Worm (Caenorhabditis elegans) whole organism, L3 larva: Measurements from ENCODE around the gene clc-9.
A peak's percentile ranks its signal among the peaks of the same experiment; 100 is the strongest.

Experiments used
- ama-1 ChIP-seq: fragments of 150-350 bp; optimal IDR thresholded peaks from 2 replicates; lab custom pipeline; 2018
- fkh-10 ChIP-seq: sonication (generic microtip); optimal IDR thresholded peaks from 2 replicates; lab custom pipeline; 2017; ENCODE audit warnings: missing biosample characterization, missing genetic modification reagents, missing genetic modification characterization
- fkh-2 ChIP-seq: fragments of 150-350 bp; optimal IDR thresholded peaks from 2 replicates; lab custom pipeline; 2014; ENCODE audit warnings: missing biosample characterization, missing genetic modification reagents, missing genetic modification characterization
- lin-15B ChIP-seq: fragments of 150-350 bp; optimal IDR thresholded peaks from 2 replicates; lab custom pipeline; 2014; ENCODE audit warnings: missing biosample characterization, missing genetic modification characterization
- nhr-11 ChIP-seq: fragments of 150-350 bp; optimal IDR thresholded peaks from 2 replicates; lab custom pipeline; 2014; ENCODE audit warnings: missing biosample characterization, missing genetic modification characterization
- nhr-237 ChIP-seq: fragments of 150-350 bp; optimal IDR thresholded peaks from 2 replicates; lab custom pipeline; 2014; ENCODE audit warnings: missing biosample characterization, missing genetic modification characterization
- nhr-28 ChIP-seq: fragments of 150-350 bp; optimal IDR thresholded peaks from 2 replicates; lab custom pipeline; 2014; ENCODE audit warnings: missing biosample characterization, missing genetic modification characterization
- sea-2 ChIP-seq: fragments of 150-350 bp; sonication (generic microtip); optimal IDR thresholded peaks from 4 replicates; lab custom pipeline; 2014; ENCODE audit warnings: missing biosample characterization, missing genetic modification reagents, missing genetic modification characterization
- tbx-2 ChIP-seq: sonication (generic microtip); optimal IDR thresholded peaks from 2 replicates; lab custom pipeline; 2016; ENCODE audit warnings: mild to moderate bottlenecking, missing genetic modification characterization, missing compliant biosample characterization
- unc-39 ChIP-seq: sonication (generic microtip); optimal IDR thresholded peaks from 4 replicates; lab custom pipeline; 2017; ENCODE audit warnings: missing biosample characterization, missing genetic modification characterization
- zag-1 ChIP-seq: fragments of 150-350 bp; optimal IDR thresholded peaks from 2 replicates; lab custom pipeline; 2014; ENCODE audit warnings: missing biosample characterization, missing genetic modification characterization

ce11 chrIV:11119972-11120562, 7.3 kb downstream of the clc-9 start:
- TF ChIP-seq ama-1 (lab: Kevin White, UChicago): peak; percentile 36
- no peak for TF ChIP-seq sea-2
- TF ChIP-seq fkh-10 (GFP tag; lab: Kevin White, UChicago): no peak
- TF ChIP-seq nhr-11: no peak
- no peak for TF ChIP-seq lin-15B
- TF ChIP-seq zag-1: no peak
- TF ChIP-seq nhr-237: no peak
- TF ChIP-seq fkh-2 (tag; lab: Kevin White, UChicago): no peak
- no peak for TF ChIP-seq nhr-28 (tag; lab: Kevin White, UChicago)
- no peak for TF ChIP-seq unc-39 (tag; lab: Kevin White, UChicago)
- TF ChIP-seq tbx-2 (tag; lab: Kevin White, UChicago): no peak
